Fruit fly (Drosophila melanogaster) S2 (cell line): ENCODE results near the gene Arpc2.
"Not testable (repeated sequence)": the region's sequence is repeated elsewhere in the genome, so short reads cannot be mapped to it uniquely, and the experiment has no call there.

Source experiments
- CG8478 ChIP-seq: fragments of >200 bp; optimal IDR thresholded peaks from 2 replicates; lab custom pipeline; 2018
- CTCF ChIP-seq, 2 experiments: fragments of >200 bp; optimal IDR thresholded peaks; 2 replicates each; lab custom pipeline; 2018

Gene Arpc2

dm6 chr2L:20420035-20420434 lies 3.2 kb downstream of the Arpc2 start:
- no peak for TF ChIP-seq CG8478 (lab: Kevin White, UChicago)
- TF ChIP-seq CTCF (optimal IDR thresholded peaks at IDR 0.05; lab: Kevin White, UChicago), result no peak

DNA sequence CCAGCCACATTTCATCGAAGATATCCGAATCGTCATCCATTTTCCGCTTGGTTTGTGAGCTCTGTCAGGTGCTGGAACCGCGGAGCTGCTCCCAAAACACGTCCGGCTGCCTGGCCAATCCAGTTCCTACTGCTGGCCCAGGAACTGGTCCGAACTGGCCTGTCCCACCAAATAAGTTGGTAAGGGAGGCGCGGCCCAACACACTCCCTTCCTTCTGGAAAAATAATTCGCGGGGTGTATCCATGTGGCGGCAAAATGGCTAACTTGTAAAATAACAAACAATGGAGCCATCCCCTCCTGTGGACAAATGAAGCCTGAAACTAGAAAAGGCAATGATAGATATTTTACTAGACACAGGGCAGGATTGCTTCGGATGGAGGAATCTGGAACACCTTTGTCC lies 7.7 kb downstream of the Arpc2 start, which contains the start of gene CG15130:
TSS of gene CG15130 (minus strand) at position 101 of the 400 bp plus-strand sequence.
- TF ChIP-seq CTCF (optimal IDR thresholded peaks at IDR 0.05; lab: Kevin White, UChicago) (no peak), CG8478 (lab: Kevin White, UChicago) (no peak)

DNA sequence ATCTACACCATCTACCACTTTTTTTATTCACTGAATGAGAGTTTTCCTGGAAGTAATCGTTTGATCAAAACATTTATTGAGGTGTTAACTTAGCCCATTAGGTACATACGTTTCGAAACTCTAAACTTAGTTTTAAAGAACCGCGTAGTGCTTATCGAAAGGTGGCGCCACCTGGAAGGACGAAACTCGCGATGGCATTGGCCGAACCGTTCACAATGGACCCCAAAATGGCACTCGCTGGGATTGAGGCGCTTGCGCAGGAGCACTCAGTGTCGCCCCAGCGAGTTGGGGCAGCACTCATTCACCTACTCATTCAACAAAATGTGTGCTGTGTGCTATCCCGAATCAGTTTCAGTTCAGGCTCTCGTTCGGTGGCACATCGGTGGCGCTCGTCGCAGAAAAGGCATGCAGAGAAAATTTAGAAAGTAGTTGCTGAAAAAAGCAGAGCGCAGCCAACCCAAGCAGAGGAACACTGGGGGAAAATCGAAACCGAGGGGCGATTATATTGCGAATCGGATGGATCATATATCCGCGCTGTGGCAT lies 9.1 kb downstream of the Arpc2 start, which contains the start of gene CG31688:
TSS of gene CG31688 (plus strand) at position 346 of the 543 bp plus-strand sequence.
- peak; percentile 74 to 82 for TF ChIP-seq CTCF (optimal IDR thresholded peaks at IDR 0.05; lab: Kevin White, UChicago)
- no peak for TF ChIP-seq CG8478 (lab: Kevin White, UChicago)

- TF ChIP-seq CG8478 (lab: Kevin White, UChicago) (no peak), CTCF (optimal IDR thresholded peaks at IDR 0.05; lab: Kevin White, UChicago) (no peak)
Observed at dm6 chr2L:20427401-20427800, 10.5 kb downstream of the Arpc2 start.

- TF ChIP-seq CTCF (optimal IDR thresholded peaks at IDR 0.05; lab: Kevin White, UChicago) (no peak), CG8478 (lab: Kevin White, UChicago) (no peak)
Observed at dm6 chr2L:20428382-20428755, 11.5 kb downstream of the Arpc2 start.

dm6 chr2L:20428756-20429408 lies 12.0 kb downstream of the Arpc2 start:
- no peak for TF ChIP-seq CTCF (optimal IDR thresholded peaks at IDR 0.05; lab: Kevin White, UChicago)
- no peak for TF ChIP-seq CG8478 (lab: Kevin White, UChicago)

DNA sequence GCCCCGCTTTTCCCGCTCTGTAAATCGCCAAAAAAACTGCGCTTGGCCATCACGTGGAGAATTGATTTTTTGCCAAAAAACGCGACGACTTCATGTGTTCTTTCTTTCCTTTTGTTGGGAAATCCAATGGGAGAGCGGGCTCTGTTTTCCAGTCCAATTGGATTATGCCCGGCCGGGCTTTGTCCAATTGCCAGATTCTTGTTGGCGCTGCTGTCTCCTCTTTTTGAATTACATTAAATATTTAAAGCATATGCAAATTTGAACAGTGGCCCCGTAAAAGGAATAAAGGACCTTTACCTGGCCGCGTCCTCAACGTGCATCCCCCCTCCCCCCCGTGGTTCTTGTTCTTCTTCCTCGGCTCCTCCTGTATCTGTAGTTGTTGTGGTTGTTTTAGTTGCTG lies 12.6 kb downstream of the Arpc2 start:
- TF ChIP-seq CG8478 (lab: Kevin White, UChicago) (no peak), CTCF (optimal IDR thresholded peaks at IDR 0.05; lab: Kevin White, UChicago) (no peak)

dm6 chr2L:20431210-20431609 lies 14.4 kb downstream of the Arpc2 start:
- TF ChIP-seq CTCF (optimal IDR thresholded peaks at IDR 0.05; lab: Kevin White, UChicago), result no peak
- no peak for TF ChIP-seq CG8478 (lab: Kevin White, UChicago)

DNA sequence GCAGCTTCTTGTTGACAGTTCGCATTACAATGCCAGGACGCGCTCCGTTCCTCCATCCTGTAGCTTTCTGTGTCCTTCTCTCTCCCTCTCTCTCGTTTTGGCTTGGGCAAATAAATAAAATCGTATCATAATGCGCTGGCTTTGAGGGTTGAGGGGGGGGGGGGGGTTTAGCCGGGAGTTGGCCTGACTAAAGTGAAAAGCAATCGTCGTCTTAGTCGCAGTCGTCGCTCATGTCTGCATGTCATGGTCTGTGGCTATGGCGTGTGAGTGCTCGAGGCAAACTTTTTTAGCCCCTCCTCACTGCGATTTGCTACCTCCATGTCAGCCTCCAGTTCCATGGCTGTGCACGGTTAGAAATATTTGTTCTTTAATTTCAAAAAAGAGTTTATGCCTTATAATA lies 17.9 kb downstream of the Arpc2 start:
- TF ChIP-seq CTCF (optimal IDR thresholded peaks at IDR 0.05; lab: Kevin White, UChicago) (no peak), CG8478 (lab: Kevin White, UChicago) (no peak)

DNA sequence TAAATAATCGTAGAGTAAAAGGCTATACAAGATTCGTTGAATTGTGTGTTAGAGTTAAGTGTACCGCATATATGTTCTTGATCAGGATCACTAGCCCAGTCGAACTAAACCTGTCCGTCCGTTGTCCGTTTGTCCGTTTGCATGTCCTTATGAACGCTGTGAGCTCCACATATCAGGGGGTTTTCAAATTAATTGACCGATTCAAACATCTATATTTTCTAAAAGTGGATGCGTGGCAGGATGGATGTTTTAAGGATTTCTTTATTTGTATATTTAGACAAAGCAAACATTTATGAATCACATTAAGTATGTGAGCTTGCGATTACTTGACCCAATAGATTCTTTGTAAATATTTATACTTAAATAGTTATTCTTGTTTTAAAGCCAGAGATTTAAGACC lies 18.3 kb downstream of the Arpc2 start:
- TF ChIP-seq CG8478 (lab: Kevin White, UChicago) (no peak), CTCF (optimal IDR thresholded peaks at IDR 0.05; lab: Kevin White, UChicago) (no peak)

- TF ChIP-seq CG8478 (lab: Kevin White, UChicago), result no peak
- TF ChIP-seq CTCF (optimal IDR thresholded peaks at IDR 0.05; lab: Kevin White, UChicago), result peak in 1 of 2 experiments; percentile 63
Observed at dm6 chr2L:20437873-20438272, 21.0 kb downstream of the Arpc2 start.

- no peak for TF ChIP-seq CG8478 (lab: Kevin White, UChicago)
Observed at dm6 chr2L:20438474-20438873, 21.6 kb downstream of the Arpc2 start.

dm6 chr2L:20449864-20450263 lies 33.0 kb downstream of the Arpc2 start, which contains the start of the genes CG31683 and CG31687:
CG31683 (minus strand) TSS chr2L:20449964.
CG31687 (plus strand) TSS chr2L:20450225.
- not testable (repeated sequence) for TF ChIP-seq CG8478 (lab: Kevin White, UChicago); CTCF (optimal IDR thresholded peaks at IDR 0.05; lab: Kevin White, UChicago)

DNA sequence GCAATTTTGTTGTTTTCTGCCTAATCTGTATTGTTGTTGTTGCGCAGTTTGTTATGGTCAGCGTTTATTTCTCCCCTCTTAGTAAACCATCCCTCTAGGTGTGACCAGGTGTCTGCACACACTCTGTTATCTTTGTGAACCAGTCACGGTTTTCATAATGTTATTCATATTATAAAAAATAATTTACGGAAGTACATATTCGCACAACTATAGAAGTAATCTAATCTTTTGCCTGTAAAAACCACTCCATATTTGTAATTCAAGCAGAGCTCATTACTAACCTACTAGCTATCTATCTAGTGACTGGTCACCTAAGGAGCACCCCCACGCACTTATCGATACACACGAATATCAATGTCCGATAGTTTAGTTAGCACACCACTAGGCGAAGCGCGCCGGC lies 42.1 kb downstream of the Arpc2 start, which contains the start of the genes CG18858 and Cdc23:
TSS of gene CG18858 (minus strand) at position 101 of the 400 bp plus-strand sequence.
TSS of gene Cdc23 (plus strand) at position 368 of the 400 bp plus-strand sequence.
- not testable (repeated sequence) for TF ChIP-seq CTCF (optimal IDR thresholded peaks at IDR 0.05; lab: Kevin White, UChicago); CG8478 (lab: Kevin White, UChicago)

dm6 chr2L:20463316-20463856 lies 46.5 kb downstream of the Arpc2 start, which contains the start of gene CG2493:
CG2493 (minus strand) TSS chr2L:20463444.
- no peak for TF ChIP-seq CG8478 (lab: Kevin White, UChicago)
- no peak for TF ChIP-seq CTCF (optimal IDR thresholded peaks at IDR 0.05; lab: Kevin White, UChicago)
